Fruit fly (Drosophila melanogaster) whole organism, embryonic: Measurements from ENCODE around the gene Prosalpha6T.

Source experiments
- Antp ChIP-seq: fragments of 200-800 bp; sonication (Bioruptor generic); optimal IDR thresholded peaks from 3 replicates; lab custom pipeline; 2016; ENCODE audit warnings: missing biosample characterization, missing genetic modification characterization
- Atf6 ChIP-seq: fragments of 200-800 bp; sonication (Bioruptor generic); IDR thresholded peaks from 2 replicates; pipeline ENCODE4 v1.3.6; 2022; ENCODE audit warnings: missing biosample characterization, missing genetic modification characterization
- CG10959 ChIP-seq: fragments of 200-800 bp; sonication (Bioruptor generic); IDR thresholded peaks from 2 replicates; pipeline ENCODE4 v1.3.6; 2022; ENCODE audit warnings: missing biosample characterization, missing genetic modification characterization
- CG11247 ChIP-seq: fragments of 200-800 bp; sonication (Bioruptor generic); IDR thresholded peaks from 2 replicates; pipeline ENCODE4 v1.3.6; 2022; ENCODE audit warnings: missing biosample characterization, missing genetic modification characterization
- CG18011 ChIP-seq: fragments of 200-800 bp; sonication (Bioruptor generic); optimal IDR thresholded peaks from 2 replicates; lab custom pipeline; 2017; ENCODE audit warnings: missing biosample characterization, missing genetic modification characterization, mild to moderate bottlenecking, moderate library complexity, missing genotype
- CG1832 ChIP-seq: fragments of 200-800 bp; sonication (Bioruptor generic); optimal IDR thresholded peaks from 2 replicates; lab custom pipeline; 2017; ENCODE audit warnings: missing biosample characterization, mild to moderate bottlenecking, missing genetic modification characterization, inconsistent platforms
- CG18619 ChIP-seq: fragments of 200-800 bp; sonication (Bioruptor generic); optimal IDR thresholded peaks from 3 replicates; lab custom pipeline; 2017; ENCODE audit warnings: missing biosample characterization, mild to moderate bottlenecking, missing genetic modification characterization
- CG2202 ChIP-seq: fragments of 200-800 bp; sonication (Bioruptor generic); optimal IDR thresholded peaks from 2 replicates; lab custom pipeline; 2018; ENCODE audit warnings: missing biosample characterization, mild to moderate bottlenecking, missing genetic modification characterization
- CG2875 ChIP-seq: fragments of 200-800 bp; sonication (Bioruptor generic); optimal IDR thresholded peaks from 2 replicates; lab custom pipeline; 2017; ENCODE audit warnings: missing biosample characterization, mild to moderate bottlenecking, missing genetic modification characterization, missing genetic modification reagents
- CG2889 ChIP-seq: fragments of 200-800 bp; sonication (Bioruptor generic); IDR thresholded peaks from 3 replicates; pipeline ENCODE4 v1.3.6; 2022; ENCODE audit warnings: missing biosample characterization, missing genetic modification characterization
- CG30020 ChIP-seq: fragments of 200-800 bp; optimal IDR thresholded peaks from 2 replicates; lab custom pipeline; 2019; ENCODE audit warnings: missing biosample characterization, mild to moderate bottlenecking, missing genetic modification characterization, moderate library complexity
- CG34224 ChIP-seq: fragments of 200-800 bp; sonication (Bioruptor generic); IDR thresholded peaks from 3 replicates; pipeline ENCODE4 v1.3.6; 2022; ENCODE audit warnings: missing biosample characterization, missing genetic modification characterization; ENCODE audit not compliant: partially characterized antibody
- CG3847 ChIP-seq: fragments of 200-800 bp; sonication (Bioruptor generic); IDR thresholded peaks from 2 replicates; pipeline ENCODE4 v1.3.6; 2022; ENCODE audit warnings: missing biosample characterization, missing genetic modification characterization
- CG6813 ChIP-seq: fragments of 200-800 bp; sonication (Bioruptor generic); optimal IDR thresholded peaks from 2 replicates; lab custom pipeline; 2017; ENCODE audit warnings: missing biosample characterization, missing genetic modification characterization, mild to moderate bottlenecking, moderate library complexity, missing genetic modification reagents
- CG7745 ChIP-seq: fragments of 200-800 bp; sonication (Bioruptor generic); optimal IDR thresholded peaks from 2 replicates; lab custom pipeline; 2018; ENCODE audit warnings: missing biosample characterization, mild to moderate bottlenecking, missing genetic modification characterization, moderate library complexity
- Fer2 ChIP-seq: fragments of 200-800 bp; sonication (Bioruptor generic); optimal IDR thresholded peaks from 2 replicates; lab custom pipeline; 2018; ENCODE audit warnings: missing biosample characterization, mild to moderate bottlenecking, missing genetic modification characterization, moderate library complexity
- H15 ChIP-seq: fragments of 200-800 bp; sonication (Bioruptor generic); IDR thresholded peaks from 3 replicates; pipeline ENCODE4 v1.3.6; 2022; ENCODE audit warnings: missing biosample characterization, missing genetic modification characterization
- HHEX ChIP-seq: fragments of 200-800 bp; sonication (Bioruptor generic); optimal IDR thresholded peaks from 3 replicates; lab custom pipeline; 2017; ENCODE audit warnings: missing biosample characterization, mild to moderate bottlenecking, missing genetic modification characterization, missing genetic modification reagents
- Hand ChIP-seq: fragments of 200-800 bp; sonication (Bioruptor generic); optimal IDR thresholded peaks from 2 replicates; lab custom pipeline; 2017; ENCODE audit warnings: mild to moderate bottlenecking, missing biosample characterization, missing genetic modification reagents, missing genetic modification characterization
- Mad ChIP-seq: fragments of 200-800 bp; sonication (Bioruptor generic); optimal IDR thresholded peaks from 2 replicates; lab custom pipeline; 2016; ENCODE audit warnings: missing biosample characterization, missing genetic modification characterization
- Nf-YB ChIP-seq: fragments of 200-800 bp; sonication (Bioruptor generic); optimal IDR thresholded peaks from 3 replicates; lab custom pipeline; 2019; ENCODE audit warnings: missing biosample characterization, mild to moderate bottlenecking, missing genetic modification characterization, moderate library complexity
- Oaz ChIP-seq: fragments of 200-800 bp; sonication (Bioruptor generic); IDR thresholded peaks from 2 replicates; pipeline ENCODE4 v1.3.6; 2022; ENCODE audit warnings: missing biosample characterization, missing genetic modification characterization
- Opbp ChIP-seq: fragments of 200-800 bp; sonication (Bioruptor generic); IDR thresholded peaks from 3 replicates; pipeline ENCODE4 v1.3.6; 2022; ENCODE audit warnings: missing biosample characterization, missing genetic modification characterization; ENCODE audit not compliant: partially characterized antibody
- Pdp1 ChIP-seq, 2 experiments: fragments of 200-800 bp; sonication (Bioruptor generic); optimal IDR thresholded peaks; 3 replicates each; lab custom pipeline; 2016; ENCODE audit warnings: missing biosample characterization in 2 of 2, missing genetic modification characterization in 2 of 2, mild to moderate bottlenecking in 1 of 2, moderate library complexity in 1 of 2
- Ptx1 ChIP-seq: fragments of 200-800 bp; sonication (Bioruptor generic); IDR thresholded peaks from 2 replicates; pipeline ENCODE4 v1.3.6; 2022; ENCODE audit warnings: missing biosample characterization, missing genetic modification characterization
- Rfx ChIP-seq: fragments of 200-800 bp; sonication (Bioruptor generic); IDR thresholded peaks from 2 replicates; pipeline ENCODE4 v1.3.6; 2022; ENCODE audit warnings: missing biosample characterization, missing genetic modification characterization
- Rx ChIP-seq: fragments of 200-800 bp; sonication (Bioruptor generic); IDR thresholded peaks from 2 replicates; pipeline ENCODE4 v1.3.6; 2022; ENCODE audit warnings: missing biosample characterization, missing genetic modification characterization
- bigmax ChIP-seq: fragments of 200-800 bp; sonication (Bioruptor generic); optimal IDR thresholded peaks from 2 replicates; lab custom pipeline; 2018; ENCODE audit warnings: missing biosample characterization, mild to moderate bottlenecking, missing genetic modification characterization
- cas ChIP-seq: fragments of 200-800 bp; sonication (Bioruptor generic); IDR thresholded peaks from 2 replicates; pipeline ENCODE4 v1.3.6; 2022; ENCODE audit warnings: missing biosample characterization, missing genetic modification characterization
- crol ChIP-seq: fragments of 200-800 bp; sonication (Bioruptor generic); IDR thresholded peaks from 2 replicates; pipeline ENCODE4 v1.3.6; 2022; ENCODE audit warnings: missing biosample characterization, missing genetic modification characterization
- dan ChIP-seq: fragments of 200-800 bp; sonication (Bioruptor generic); IDR thresholded peaks from 2 replicates; pipeline ENCODE4 v1.3.6; 2022; ENCODE audit warnings: missing biosample characterization, missing genetic modification characterization
- gcm ChIP-seq: fragments of 200-800 bp; sonication (Bioruptor generic); optimal IDR thresholded peaks from 2 replicates; lab custom pipeline; 2019; ENCODE audit warnings: missing biosample characterization, mild to moderate bottlenecking, missing genetic modification characterization, moderate library complexity
- gem ChIP-seq: fragments of 200-800 bp; sonication (Bioruptor generic); optimal IDR thresholded peaks from 2 replicates; lab custom pipeline; 2019; ENCODE audit warnings: missing biosample characterization, mild to moderate bottlenecking, missing genetic modification characterization, moderate library complexity
- gsb-n ChIP-seq: fragments of 200-800 bp; sonication (Bioruptor generic); optimal IDR thresholded peaks from 3 replicates; lab custom pipeline; 2018; ENCODE audit warnings: missing biosample characterization, mild to moderate bottlenecking, missing genetic modification characterization
- gt ChIP-seq: fragments of 200-800 bp; sonication (Bioruptor generic); IDR thresholded peaks from 2 replicates; pipeline ENCODE4 v1.3.6; 2022; ENCODE audit warnings: missing biosample characterization, missing genetic modification characterization
- jing ChIP-seq: fragments of 200-800 bp; sonication (Bioruptor generic); optimal IDR thresholded peaks from 2 replicates; lab custom pipeline; 2018; ENCODE audit warnings: missing biosample characterization, mild to moderate bottlenecking, missing genetic modification characterization
- lbe ChIP-seq: fragments of 200-800 bp; sonication (Bioruptor generic); optimal IDR thresholded peaks from 2 replicates; lab custom pipeline; 2016; ENCODE audit warnings: missing biosample characterization, mild to moderate bottlenecking, missing genetic modification characterization
- lola ChIP-seq, 3 experiments: fragments of >200 bp in 2 of 3; fragments of 200-800 bp in 1 of 3; sonication (Bioruptor generic) in 1 of 3; optimal IDR thresholded peaks; 2 replicates each; lab custom pipeline; 2017 to 2019; ENCODE audit warnings: missing biosample characterization in 3 of 3, missing genetic modification characterization in 3 of 3, mild to moderate bottlenecking in 1 of 3, moderate library complexity in 1 of 3
- nmo ChIP-seq: fragments of 200-800 bp; sonication (Bioruptor generic); optimal IDR thresholded peaks from 2 replicates; lab custom pipeline; 2018; ENCODE audit warnings: missing biosample characterization, mild to moderate bottlenecking, missing genetic modification characterization, moderate library complexity
- pan ChIP-seq, 4 experiments: fragments of >200 bp in 3 of 4; fragments of 200-800 bp in 1 of 4; sonication (Bioruptor generic) in 1 of 4; optimal IDR thresholded peaks in 3 of 4; IDR thresholded peaks in 1 of 4; 2 replicates each; pipeline versions ENCODE4 v1.3.6 to Lab custom; 2017 to 2022; ENCODE audit warnings: missing biosample characterization in 2 of 4, missing genetic modification characterization in 2 of 4, mixed read lengths in 1 of 4
- pb ChIP-seq: fragments of 200-800 bp; sonication (Bioruptor generic); optimal IDR thresholded peaks from 3 replicates; lab custom pipeline; 2016; ENCODE audit warnings: missing biosample characterization, missing genetic modification characterization
- pho ChIP-seq: fragments of 200-800 bp; sonication (Bioruptor generic); optimal IDR thresholded peaks from 2 replicates; lab custom pipeline; 2016; ENCODE audit warnings: missing biosample characterization, missing genetic modification characterization
- pros ChIP-seq: fragments of 200-800 bp; sonication (Bioruptor generic); optimal IDR thresholded peaks from 3 replicates; lab custom pipeline; 2019; ENCODE audit warnings: missing biosample characterization, mild to moderate bottlenecking, missing genetic modification characterization, moderate library complexity
- sens ChIP-seq: fragments of 200-800 bp; sonication (Bioruptor generic); peaks from one replicate; lab custom pipeline; 2016; ENCODE audit warnings: missing biosample characterization, missing genetic modification characterization
- slbo ChIP-seq: fragments of 200-800 bp; sonication (Bioruptor generic); IDR thresholded peaks from 2 replicates; pipeline ENCODE4 v1.3.6; 2022; ENCODE audit warnings: missing biosample characterization, missing genetic modification characterization
- slou ChIP-seq: fragments of 200-800 bp; sonication (Bioruptor generic); optimal IDR thresholded peaks from 3 replicates; lab custom pipeline; 2016; ENCODE audit warnings: missing biosample characterization, missing genetic modification characterization
- stc ChIP-seq: fragments of 200-800 bp; sonication (Bioruptor generic); IDR thresholded peaks from 2 replicates; pipeline ENCODE4 v1.3.6; 2022; ENCODE audit warnings: missing biosample characterization, missing genetic modification characterization
- ttk ChIP-seq: fragments of 200-800 bp; sonication (Bioruptor generic); IDR thresholded peaks from 2 replicates; pipeline ENCODE4 v2.1.2; 2022; ENCODE audit warnings: missing biosample characterization, missing genetic modification characterization
- unpg ChIP-seq: fragments of 200-800 bp; sonication (Bioruptor generic); optimal IDR thresholded peaks from 3 replicates; lab custom pipeline; 2018; ENCODE audit warnings: missing biosample characterization, mild to moderate bottlenecking, missing genetic modification characterization, moderate library complexity
- zfh2 ChIP-seq: fragments of 200-800 bp; sonication (Bioruptor generic); optimal IDR thresholded peaks from 2 replicates; lab custom pipeline; 2016; ENCODE audit warnings: missing biosample characterization, missing genetic modification characterization

The Prosalpha6T gene

dm6 chr2L:13205256-13205655, 26.6 kb upstream of the Prosalpha6T start (continued):
- TF ChIP-seq HHEX (GFP tag; lab: Kevin White, UChicago) (no peak), Mad (GFP tag; lab: Kevin White, UChicago) (no peak), CG34224 (peak; percentile 29; the same call in 1 of the 3 replicates), Antp (peak; percentile 12), Hand (GFP tag; lab: Kevin White, UChicago) (peak; percentile 71), CG18619 (peak; percentile 29), CG18011 (GFP tag; lab: Kevin White, UChicago) (no peak), CG2202 (tag; lab: Kevin White, UChicago) (peak; percentile 3), CG7745 (tag; lab: Kevin White, UChicago) (no peak), H15 (GFP tag; lab: Robert Waterston, UW) (no peak), lola (GFP tag; optimal IDR thresholded peaks at IDR 0.05; lab: Kevin White, UChicago) (no peak), zfh2 (GFP tag; lab: Kevin White, UChicago) (no peak), jing (no peak), Opbp (GFP tag; lab: Robert Waterston, UW) (no peak), CG3847 (GFP tag; lab: Robert Waterston, UW) (no peak), Atf6 (GFP tag; lab: Robert Waterston, UW) (peak; percentile 45; the same call in 1 of the 2 replicates), CG10959 (no peak), CG30020 (tag; lab: Kevin White, UChicago) (no peak), nmo (no peak), unpg (peak; percentile 5), gem (no peak), slbo (peak; percentile 15; the same call in 1 of the 2 replicates), gt (GFP tag; lab: Robert Waterston, UW) (no peak), Rfx (GFP tag; lab: Robert Waterston, UW) (peak; percentile 19; the same call in 1 of the 2 replicates), Pdp1 (GFP tag; optimal IDR thresholded peaks at IDR 0.05; lab: Kevin White, UChicago) (peak in 1 of 2 experiments; percentile 46), CG11247 (GFP tag; lab: Robert Waterston, UW) (no peak), pho (peak; percentile 64), pb (GFP tag; lab: Kevin White, UChicago) (no peak), Ptx1 (GFP tag; lab: Robert Waterston, UW) (no peak), dan (GFP tag; lab: Robert Waterston, UW) (no peak), gcm (GFP tag; lab: Kevin White, UChicago) (peak; percentile 76), crol (GFP tag; lab: Robert Waterston, UW) (peak; percentile 81), pan (optimal IDR thresholded peaks at IDR 0.05; lab: Kevin White, UChicago) (no peak), pan (GFP tag; optimal IDR thresholded peaks at IDR 0.05 in 1 of 2, IDR thresholded peaks at IDR 0.05 in 1 of 2) (no peak), sens (GFP tag; lab: Kevin White, UChicago) (peak; percentile 57), gsb-n (no peak), Oaz (GFP tag; lab: Robert Waterston, UW) (no peak), cas (GFP tag; lab: Robert Waterston, UW) (no peak), CG2875 (peak; percentile 10), CG1832 (no peak), Fer2 (tag; lab: Kevin White, UChicago) (no peak), CG2889 (GFP tag; lab: Robert Waterston, UW) (no peak), Nf-YB (no peak), ttk (no peak), lbe (no peak), Rx (GFP tag; lab: Robert Waterston, UW) (no peak), stc (GFP tag; lab: Robert Waterston, UW) (no peak), bigmax (GFP tag; lab: Kevin White, UChicago) (no peak), CG6813 (GFP tag; lab: Kevin White, UChicago) (peak; percentile 57), slou (GFP tag; lab: Kevin White, UChicago) (no peak), pros (GFP tag; lab: Kevin White, UChicago) (peak; percentile 45)
